Worm (Caenorhabditis elegans): Measurements from ENCODE around the gene str-236.

- TF ChIP-seq T22C8.4 (GFP tag; IDR thresholded peaks at IDR 0.05) (no peak), ztf-23 (GFP tag; IDR thresholded peaks at IDR 0.05) (no peak), ztf-29 (GFP tag; IDR thresholded peaks at IDR 0.05) (no peak), cog-1 (tag; optimal IDR thresholded peaks at IDR 0.05) (no peak)
These were observed 47.0 kb downstream of the str-236 start for ce11 chrV:1480841-1481240.

All from whole organism, midembryonic.